Fruit fly (Drosophila melanogaster) Kc167 (cell line): ENCODE data around the gene CG17239.

Source experiments
- Myc ChIP-seq: fragments of >200 bp; optimal IDR thresholded peaks from 2 replicates; lab custom pipeline; 2017; ENCODE audit warnings: missing external identifiers
- h ChIP-seq: fragments of >200 bp; optimal IDR thresholded peaks from 3 replicates; lab custom pipeline; 2018; ENCODE audit warnings: missing external identifiers
- psq ChIP-seq: fragments of >200 bp; optimal IDR thresholded peaks from 2 replicates; lab custom pipeline; 2017; ENCODE audit warnings: missing external identifiers
- ttk ChIP-seq: sonication (Bioruptor generic); optimal IDR thresholded peaks from 2 replicates; lab custom pipeline; 2017; ENCODE audit warnings: missing external identifiers

- TF ChIP-seq h (lab: Kevin White, UChicago): no peak
- TF ChIP-seq psq (lab: Kevin White, UChicago): no peak
- TF ChIP-seq Myc (lab: Kevin White, UChicago): no peak
- no peak for TF ChIP-seq ttk (lab: Kevin White, UChicago)
These were observed 35.7 kb upstream of the CG17239 start, which contains the start of gene CG42658 for dm6 chr2L:2287807-2288206.
